Worm (Caenorhabditis elegans): ENCODE results near the gene ser-2.

ser-2 gene

DNA sequence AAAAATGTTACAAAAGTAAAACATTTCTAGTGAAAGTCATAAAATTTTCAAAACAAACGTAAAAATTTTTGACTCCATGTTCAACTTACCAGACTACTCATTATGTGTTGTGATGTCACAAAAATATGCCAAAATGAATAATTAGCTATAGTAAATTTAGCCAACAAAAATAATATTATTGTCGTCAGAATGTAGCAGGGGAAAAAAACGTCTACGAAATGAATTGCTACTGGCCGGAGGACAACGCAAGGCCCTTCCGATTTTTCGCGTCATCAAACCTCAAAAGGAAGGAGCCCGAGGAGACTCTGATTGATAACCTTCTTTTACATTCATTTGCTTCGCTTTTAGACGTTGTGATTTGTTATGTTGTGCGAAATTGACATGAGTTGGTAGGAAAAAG is at the start of gene ser-2:
TSS of gene ser-2 (minus strand) at position 101 of the 400 bp plus-strand sequence.
- TF ChIP-seq nhr-11 (tag; optimal IDR thresholded peaks at IDR 0.05) (no peak), mdl-1 (tag; optimal IDR thresholded peaks at IDR 0.05) (no peak), unc-39 (tag; optimal IDR thresholded peaks at IDR 0.05) (no peak), elt-1 (tag; optimal IDR thresholded peaks at IDR 0.05) (no peak), R02D3.7 (tag; optimal IDR thresholded peaks at IDR 0.05) (no peak), nhr-25 (tag; optimal IDR thresholded peaks at IDR 0.05) (no peak), peb-1 (tag; optimal IDR thresholded peaks at IDR 0.05) (no peak), Y55F3AM.14 (GFP tag; optimal IDR thresholded peaks at IDR 0.05) (no peak), skn-1 (tag; optimal IDR thresholded peaks at IDR 0.05) (no peak), sma-9 (GFP tag; optimal IDR thresholded peaks at IDR 0.05) (no peak), sma-9 (tag; optimal IDR thresholded peaks at IDR 0.05) (no peak), nhr-77 (tag; optimal IDR thresholded peaks at IDR 0.05) (no peak), ama-1 (optimal IDR thresholded peaks at IDR 0.05) (no peak), aly-2 (tag; optimal IDR thresholded peaks at IDR 0.05) (no peak)

DNA sequence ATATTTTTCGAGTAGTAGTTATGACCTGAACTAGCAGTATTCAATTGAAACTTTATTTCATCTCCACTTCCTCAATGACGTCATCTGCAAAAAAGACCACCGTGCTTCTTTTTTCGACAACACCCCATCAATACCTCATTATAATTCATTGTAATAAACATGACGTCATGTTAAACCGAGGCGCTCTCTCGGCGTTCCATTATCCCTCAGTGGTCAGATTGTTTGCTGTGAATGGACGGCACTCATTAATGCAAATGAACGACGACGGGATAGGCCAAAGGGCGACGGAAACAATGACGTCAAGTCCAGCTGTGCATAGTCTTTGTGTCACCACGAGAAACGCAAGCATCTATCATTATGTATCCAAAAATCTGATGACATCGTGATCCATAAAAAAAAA is 44.9 kb upstream of the ser-2 start:
- TF ChIP-seq F13H6.1 (tag; optimal IDR thresholded peaks at IDR 0.05) (peak; percentile 30), sma-9 (GFP tag; optimal IDR thresholded peaks at IDR 0.05) (peak; percentile 2), sma-9 (tag; optimal IDR thresholded peaks at IDR 0.05) (no peak), C34F6.9 (tag; optimal IDR thresholded peaks at IDR 0.05) (peak; percentile 5), nhr-23 (tag; optimal IDR thresholded peaks at IDR 0.05) (no peak), R02D3.7 (tag; optimal IDR thresholded peaks at IDR 0.05) (no peak), Y55F3AM.14 (GFP tag; optimal IDR thresholded peaks at IDR 0.05) (no peak), lin-39 (tag; optimal IDR thresholded peaks at IDR 0.05) (peak; percentile 43), unc-55 (GFP tag; optimal IDR thresholded peaks at IDR 0.05) (no peak), ZK546.5 (tag; optimal IDR thresholded peaks at IDR 0.05) (no peak), unc-62 (GFP tag; optimal IDR thresholded peaks at IDR 0.05) (no peak), nhr-10 (tag; optimal IDR thresholded peaks at IDR 0.05) (no peak), nhr-129 (tag; optimal IDR thresholded peaks at IDR 0.05) (no peak), nhr-25 (tag; optimal IDR thresholded peaks at IDR 0.05) (no peak), aly-2 (tag; optimal IDR thresholded peaks at IDR 0.05) (no peak), mbf-1 (tag; optimal IDR thresholded peaks at IDR 0.05) (no peak), ama-1 (optimal IDR thresholded peaks at IDR 0.05) (no peak), peb-1 (tag; optimal IDR thresholded peaks at IDR 0.05) (no peak), crh-2 (tag; optimal IDR thresholded peaks at IDR 0.05) (no peak)

DNA sequence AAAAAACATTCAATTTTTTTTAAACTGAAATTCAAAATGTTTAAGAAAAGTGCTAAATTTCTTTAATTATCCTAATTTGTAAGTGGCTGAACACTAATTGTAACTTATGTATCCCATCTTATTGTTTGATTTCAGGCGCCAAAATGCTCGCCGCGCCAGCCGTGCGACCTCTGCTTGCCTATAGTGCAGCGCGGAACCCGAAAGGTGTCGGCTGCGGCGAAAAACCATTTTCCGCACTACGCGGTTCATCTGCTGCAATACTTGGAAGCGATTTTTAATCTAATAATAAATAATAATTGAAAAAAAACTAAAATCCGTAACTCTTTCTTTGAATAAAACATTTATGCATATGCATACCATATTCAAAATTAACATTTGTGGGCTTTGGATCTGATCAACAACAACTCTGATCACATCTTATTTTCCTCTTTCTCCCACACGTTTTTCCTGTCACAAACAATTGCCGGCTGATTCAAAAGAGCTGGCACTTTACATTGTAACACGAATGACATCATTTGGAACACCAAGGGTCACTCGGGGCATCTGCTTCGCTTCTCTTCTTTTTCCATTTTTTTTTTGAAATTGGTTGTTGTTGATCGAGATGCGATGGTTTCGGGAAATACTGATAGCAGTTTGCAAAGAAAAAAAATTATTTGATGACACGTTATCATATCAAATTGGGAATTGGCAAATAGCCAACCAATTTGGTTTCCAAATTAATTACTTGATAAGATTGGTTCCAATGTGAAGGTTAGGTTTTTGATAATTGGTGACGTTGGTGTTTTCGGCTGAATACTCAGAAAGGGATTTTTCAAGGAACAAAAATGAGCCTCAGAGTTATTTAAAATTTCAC is 42.8 kb upstream of the ser-2 start:
- peak; percentile 2 for TF ChIP-seq egl-27 (tag; optimal IDR thresholded peaks at IDR 0.05)
- no peak for TF ChIP-seq nhr-23 (tag; optimal IDR thresholded peaks at IDR 0.05)
- TF ChIP-seq sma-3 (GFP tag; optimal IDR thresholded peaks at IDR 0.05), result peak; percentile 31
- no peak for TF ChIP-seq lin-11 (tag; optimal IDR thresholded peaks at IDR 0.05)
- TF ChIP-seq alr-1 (tag; optimal IDR thresholded peaks at IDR 0.05), result no peak
- no peak for TF ChIP-seq skn-1 (tag; optimal IDR thresholded peaks at IDR 0.05)
- TF ChIP-seq lsy-2 (tag; optimal IDR thresholded peaks at IDR 0.05), result peak in 1 of 2 experiments; percentile 58
- peak; percentile 6 for TF ChIP-seq C34F6.9 (tag; optimal IDR thresholded peaks at IDR 0.05)
- peak; percentile 68 for TF ChIP-seq F13H6.1 (tag; optimal IDR thresholded peaks at IDR 0.05)
- peak; percentile 5 for TF ChIP-seq crh-2 (tag; optimal IDR thresholded peaks at IDR 0.05)
- TF ChIP-seq nhr-21 (tag; optimal IDR thresholded peaks at IDR 0.05), result no peak
- peak; percentile 93 for TF ChIP-seq snpc-4 (tag; optimal IDR thresholded peaks at IDR 0.05)
- no peak for TF ChIP-seq gmeb-1 (tag; optimal IDR thresholded peaks at IDR 0.05)
- TF ChIP-seq fos-1 (tag; optimal IDR thresholded peaks at IDR 0.05), result peak; percentile 51
- peak; percentile 37 for TF ChIP-seq sem-4 (tag; optimal IDR thresholded peaks at IDR 0.05)
- TF ChIP-seq ama-1 (optimal IDR thresholded peaks at IDR 0.05), result no peak
- peak; percentile 47 for TF ChIP-seq sma-9 (GFP tag; optimal IDR thresholded peaks at IDR 0.05)
- no peak for TF ChIP-seq sma-9 (tag; optimal IDR thresholded peaks at IDR 0.05)
- no peak for TF ChIP-seq elt-1 (tag; optimal IDR thresholded peaks at IDR 0.05)

DNA sequence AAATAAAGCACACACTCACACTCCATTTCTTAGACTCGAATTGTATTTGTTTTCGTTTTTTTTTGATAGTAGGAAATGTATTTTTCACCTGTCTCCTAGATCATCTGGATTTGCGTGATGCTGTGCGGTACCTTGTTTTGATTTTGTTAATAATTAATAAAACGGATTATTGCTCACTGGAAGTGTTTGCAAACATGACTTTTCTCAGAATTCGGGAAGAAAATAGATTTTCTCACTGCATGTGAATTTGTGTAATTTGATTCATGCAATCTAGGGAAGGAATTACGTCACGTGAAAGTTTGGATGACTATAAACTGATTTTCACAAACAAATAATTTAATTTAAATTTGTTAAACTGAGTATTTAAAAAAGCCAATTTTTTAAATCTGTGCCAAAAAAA is 41.2 kb upstream of the ser-2 start:
- TF ChIP-seq nhr-21 (tag; optimal IDR thresholded peaks at IDR 0.05) (peak; percentile 37), nhr-129 (tag; optimal IDR thresholded peaks at IDR 0.05) (no peak), ztf-1 (GFP tag; conservative IDR thresholded peaks at IDR 0.05) (no peak), F13H6.1 (tag; optimal IDR thresholded peaks at IDR 0.05) (no peak), sem-4 (tag; optimal IDR thresholded peaks at IDR 0.05) (no peak), mdl-1 (tag; optimal IDR thresholded peaks at IDR 0.05) (no peak), lin-11 (tag; optimal IDR thresholded peaks at IDR 0.05) (no peak), lin-39 (tag; optimal IDR thresholded peaks at IDR 0.05) (no peak), skn-1 (tag; optimal IDR thresholded peaks at IDR 0.05) (no peak), Y55F3AM.14 (GFP tag; optimal IDR thresholded peaks at IDR 0.05) (no peak), ztf-11 (tag; optimal IDR thresholded peaks at IDR 0.05) (no peak), lin-13 (GFP tag; optimal IDR thresholded peaks at IDR 0.05) (peak; percentile 18), ceh-16 (tag; optimal IDR thresholded peaks at IDR 0.05) (no peak), elt-3 (tag; optimal IDR thresholded peaks at IDR 0.05) (no peak), unc-55 (GFP tag; optimal IDR thresholded peaks at IDR 0.05) (no peak), nhr-10 (tag; optimal IDR thresholded peaks at IDR 0.05) (no peak), nhr-11 (tag; optimal IDR thresholded peaks at IDR 0.05) (no peak), elt-1 (tag; optimal IDR thresholded peaks at IDR 0.05) (no peak), nhr-12 (tag; optimal IDR thresholded peaks at IDR 0.05) (no peak), nhr-6 (tag; optimal IDR thresholded peaks at IDR 0.05) (no peak), zag-1 (tag; optimal IDR thresholded peaks at IDR 0.05) (no peak), fos-1 (tag; optimal IDR thresholded peaks at IDR 0.05) (no peak), ama-1 (optimal IDR thresholded peaks at IDR 0.05) (no peak), C34F6.9 (tag; optimal IDR thresholded peaks at IDR 0.05) (peak; percentile 39), sma-9 (GFP tag; optimal IDR thresholded peaks at IDR 0.05) (peak; percentile 46), sma-9 (tag; optimal IDR thresholded peaks at IDR 0.05) (no peak), nhr-25 (tag; optimal IDR thresholded peaks at IDR 0.05) (no peak), gmeb-1 (tag; optimal IDR thresholded peaks at IDR 0.05) (no peak), lsy-2 (tag; optimal IDR thresholded peaks at IDR 0.05) (peak in 1 of 2 experiments; percentile 48)

Measured in whole organism, L2 larva.